Worm (Caenorhabditis elegans) whole organism, L3 larva: Measurements from ENCODE around the gene spl-2.

Experiments
- daf-12 ChIP-seq: fragments of 150-350 bp; optimal IDR thresholded peaks from 2 replicates; lab custom pipeline; 2014; ENCODE audit warnings: missing biosample characterization, missing genetic modification reagents, missing genetic modification characterization
- elt-1 ChIP-seq: fragments of 150-350 bp; optimal IDR thresholded peaks from 2 replicates; lab custom pipeline; 2014; ENCODE audit warnings: missing biosample characterization, missing genetic modification characterization
- elt-3 ChIP-seq, 3 experiments: fragments of 150-350 bp in 1 of 3; sonication (generic microtip) in 2 of 3; optimal IDR thresholded peaks; 2 replicates in 2 of 3; 4 replicates in 1 of 3; lab custom pipeline; 2014 to 2017; ENCODE audit warnings: missing biosample characterization in 3 of 3, missing genetic modification characterization in 3 of 3
- nhr-11 ChIP-seq: fragments of 150-350 bp; optimal IDR thresholded peaks from 2 replicates; lab custom pipeline; 2014; ENCODE audit warnings: missing biosample characterization, missing genetic modification characterization
- nhr-28 ChIP-seq: fragments of 150-350 bp; optimal IDR thresholded peaks from 2 replicates; lab custom pipeline; 2014; ENCODE audit warnings: missing biosample characterization, missing genetic modification characterization
- skn-1 ChIP-seq: fragments of 150-350 bp; optimal IDR thresholded peaks from 2 replicates; lab custom pipeline; 2014; ENCODE audit warnings: missing biosample characterization, missing genetic modification characterization
- ztf-11 ChIP-seq: fragments of 150-350 bp; optimal IDR thresholded peaks from 2 replicates; lab custom pipeline; 2014; ENCODE audit warnings: missing biosample characterization, missing genetic modification characterization
- ztf-4 ChIP-seq: fragments of 150-350 bp; optimal IDR thresholded peaks from 2 replicates; lab custom pipeline; 2014; ENCODE audit warnings: missing biosample characterization, missing genetic modification characterization

ce11 chrV:9098280-9098973 is 48.3 kb downstream of the spl-2 start, which contains the start of gene F21C10.9:
- TF ChIP-seq skn-1 (no peak), ztf-4 (tag; lab: Kevin White, UChicago) (no peak), ztf-11 (tag; lab: Kevin White, UChicago) (no peak), elt-3 (tag; optimal IDR thresholded peaks at IDR 0.05; lab: Kevin White, UChicago) (no peak), elt-1 (tag; lab: Kevin White, UChicago) (no peak), nhr-28 (tag; lab: Kevin White, UChicago) (no peak), nhr-11 (tag; lab: Kevin White, UChicago) (no peak), daf-12 (tag; lab: Kevin White, UChicago) (no peak)
